Worm (Caenorhabditis elegans): ENCODE measurements around the gene W07B8.4.

DNA sequence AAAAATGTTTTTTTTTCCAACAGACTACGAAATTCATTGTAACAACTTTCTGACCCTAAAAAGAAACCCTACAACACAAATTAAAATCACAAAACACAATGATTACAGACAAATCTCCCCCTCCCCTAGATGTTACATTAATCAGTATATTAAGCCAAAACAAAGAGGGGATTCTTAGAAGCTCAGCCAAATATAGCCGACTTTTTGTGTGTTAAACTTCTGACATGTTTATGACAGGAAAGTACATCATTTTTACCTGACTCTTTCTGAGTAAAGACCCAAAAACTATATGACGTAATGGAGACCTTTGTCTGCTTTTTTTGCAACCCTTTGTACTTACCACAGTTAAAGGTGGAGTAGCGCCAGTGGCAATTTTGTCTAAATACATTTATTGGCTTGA, 11.6 kb downstream of the W07B8.4 start:
- TF ChIP-seq ceh-63 (GFP tag; optimal IDR thresholded peaks at IDR 0.05) = no peak
- no peak for TF ChIP-seq lin-15B (tag; optimal IDR thresholded peaks at IDR 0.05)
- TF ChIP-seq ceh-82 (tag; optimal IDR thresholded peaks at IDR 0.05) = no peak
- TF ChIP-seq aly-2 (tag; optimal IDR thresholded peaks at IDR 0.05) = no peak
- TF ChIP-seq nhr-237 (tag; optimal IDR thresholded peaks at IDR 0.05) = no peak
- no peak for TF ChIP-seq hlh-4 (tag; optimal IDR thresholded peaks at IDR 0.05)
- no peak for TF ChIP-seq egl-27 (tag; optimal IDR thresholded peaks at IDR 0.05)
- no peak for TF ChIP-seq lin-13 (GFP tag; optimal IDR thresholded peaks at IDR 0.05)
- no peak for TF ChIP-seq ztf-4 (tag; optimal IDR thresholded peaks at IDR 0.05)
- no peak for TF ChIP-seq blmp-1 (tag; optimal IDR thresholded peaks at IDR 0.05)
- no peak for TF ChIP-seq sox-4 (tag; optimal IDR thresholded peaks at IDR 0.05)
